Worm (Caenorhabditis elegans) whole organism, L2 larva: ENCODE measurements around the gene clec-183.

Experiments used
- C34F6.9 ChIP-seq: fragments of 150-350 bp; optimal IDR thresholded peaks from 2 replicates; lab custom pipeline; 2014; ENCODE audit warnings: missing biosample characterization, missing genetic modification characterization
- F13H6.1 ChIP-seq: sonication (generic microtip); optimal IDR thresholded peaks from 2 replicates; lab custom pipeline; 2016; ENCODE audit warnings: missing genetic modification characterization, missing compliant biosample characterization
- R02D3.7 ChIP-seq: fragments of 150-350 bp; optimal IDR thresholded peaks from 2 replicates; lab custom pipeline; 2014; ENCODE audit warnings: missing biosample characterization, missing genetic modification characterization
- ZK546.5 ChIP-seq: sonication (generic microtip); optimal IDR thresholded peaks from 2 replicates; lab custom pipeline; 2017; ENCODE audit warnings: missing biosample characterization, missing genetic modification characterization
- aly-2 ChIP-seq: fragments of 150-350 bp; optimal IDR thresholded peaks from 2 replicates; lab custom pipeline; 2014; ENCODE audit warnings: missing biosample characterization, missing genetic modification characterization
- ama-1 ChIP-seq: fragments of 150-350 bp; optimal IDR thresholded peaks from 2 replicates; lab custom pipeline; 2018; ENCODE audit warnings: inconsistent platforms
- blmp-1 ChIP-seq: sonication (generic microtip); optimal IDR thresholded peaks from 2 replicates; lab custom pipeline; 2017; ENCODE audit warnings: missing genetic modification characterization, mild to moderate bottlenecking, missing compliant biosample characterization, antibody characterized with exemption, moderate library complexity; ENCODE audit not compliant: insufficient read depth
- ceh-16 ChIP-seq: fragments of 150-350 bp; optimal IDR thresholded peaks from 2 replicates; lab custom pipeline; 2014; ENCODE audit warnings: missing biosample characterization, missing genetic modification characterization
- ceh-82 ChIP-seq: fragments of 150-350 bp; optimal IDR thresholded peaks from 2 replicates; lab custom pipeline; 2014; ENCODE audit warnings: missing biosample characterization, missing genetic modification characterization
- crh-2 ChIP-seq: sonication (generic microtip); optimal IDR thresholded peaks from 2 replicates; lab custom pipeline; 2017; ENCODE audit warnings: missing biosample characterization, missing genetic modification characterization
- egl-27 ChIP-seq: sonication (generic microtip); optimal IDR thresholded peaks from 3 replicates; lab custom pipeline; 2017; ENCODE audit warnings: missing biosample characterization, missing genetic modification reagents, missing genetic modification characterization
- elt-1 ChIP-seq: fragments of 150-350 bp; optimal IDR thresholded peaks from 2 replicates; lab custom pipeline; 2014; ENCODE audit warnings: missing biosample characterization, missing genetic modification characterization
- fos-1 ChIP-seq: fragments of 150-350 bp; optimal IDR thresholded peaks from 2 replicates; lab custom pipeline; 2014; ENCODE audit warnings: missing biosample characterization, missing genetic modification characterization
- gmeb-1 ChIP-seq: fragments of 150-350 bp; optimal IDR thresholded peaks from 2 replicates; lab custom pipeline; 2014; ENCODE audit warnings: missing biosample characterization, missing genetic modification characterization
- lin-13 ChIP-seq: fragments of 150-350 bp; optimal IDR thresholded peaks from 2 replicates; lab custom pipeline; 2014; ENCODE audit warnings: missing biosample characterization, missing genetic modification reagents, missing genetic modification characterization
- lin-39 ChIP-seq: fragments of 150-350 bp; optimal IDR thresholded peaks from 2 replicates; lab custom pipeline; 2014; ENCODE audit warnings: missing biosample characterization, missing genetic modification reagents, missing genetic modification characterization
- lsy-2 ChIP-seq, 2 experiments: fragments of 150-350 bp in 1 of 2; sonication (generic microtip) in 1 of 2; optimal IDR thresholded peaks; 2 replicates each; lab custom pipeline; 2014 to 2017; ENCODE audit warnings: missing biosample characterization in 2 of 2, missing genetic modification characterization in 2 of 2
- mdl-1 ChIP-seq, 2 experiments: fragments of 150-350 bp in 1 of 2; sonication (generic microtip) in 1 of 2; optimal IDR thresholded peaks; 2 replicates each; lab custom pipeline; 2017; ENCODE audit warnings: missing biosample characterization in 2 of 2, missing genetic modification characterization in 2 of 2
- nhr-10 ChIP-seq: sonication (generic microtip); optimal IDR thresholded peaks from 2 replicates; lab custom pipeline; 2017; ENCODE audit warnings: missing biosample characterization, missing genetic modification characterization
- nhr-129 ChIP-seq: fragments of 150-350 bp; optimal IDR thresholded peaks from 2 replicates; lab custom pipeline; 2014; ENCODE audit warnings: missing biosample characterization, missing genetic modification characterization
- nhr-21 ChIP-seq: fragments of 150-350 bp; optimal IDR thresholded peaks from 2 replicates; lab custom pipeline; 2014; ENCODE audit warnings: missing biosample characterization, missing genetic modification characterization
- nhr-237 ChIP-seq: fragments of 150-350 bp; optimal IDR thresholded peaks from 2 replicates; lab custom pipeline; 2014; ENCODE audit warnings: missing biosample characterization, missing genetic modification characterization
- nhr-25 ChIP-seq: fragments of 150-350 bp; sonication (generic microtip); optimal IDR thresholded peaks from 3 replicates; lab custom pipeline; 2014; ENCODE audit warnings: missing biosample characterization, missing genetic modification characterization
- nhr-6 ChIP-seq: fragments of 150-350 bp; optimal IDR thresholded peaks from 2 replicates; lab custom pipeline; 2014; ENCODE audit warnings: missing biosample characterization, missing genetic modification characterization
- nhr-77 ChIP-seq: fragments of 150-350 bp; optimal IDR thresholded peaks from 2 replicates; lab custom pipeline; 2014; ENCODE audit warnings: missing biosample characterization, missing genetic modification characterization
- peb-1 ChIP-seq: fragments of 150-350 bp; optimal IDR thresholded peaks from 2 replicates; lab custom pipeline; 2014; ENCODE audit warnings: missing biosample characterization, missing genetic modification characterization
- sem-4 ChIP-seq: fragments of 150-350 bp; optimal IDR thresholded peaks from 2 replicates; lab custom pipeline; 2014; ENCODE audit warnings: missing biosample characterization, missing genetic modification reagents, missing genetic modification characterization
- sma-9 ChIP-seq, 2 experiments: fragments of 150-350 bp in 1 of 2; sonication (generic microtip) in 1 of 2; optimal IDR thresholded peaks; 2 replicates each; lab custom pipeline; 2014 to 2016; ENCODE audit warnings: missing genetic modification characterization in 2 of 2, mild to moderate bottlenecking in 1 of 2, missing biosample characterization in 1 of 2, missing compliant biosample characterization in 1 of 2, missing genetic modification reagents in 1 of 2, moderate library complexity in 1 of 2
- snpc-4 ChIP-seq: fragments of 150-350 bp; optimal IDR thresholded peaks from 2 replicates; lab custom pipeline; 2014; ENCODE audit warnings: missing biosample characterization, missing genetic modification characterization
- unc-39 ChIP-seq: fragments of 150-350 bp; optimal IDR thresholded peaks from 2 replicates; lab custom pipeline; 2014; ENCODE audit warnings: missing biosample characterization, missing genetic modification characterization
- unc-55 ChIP-seq: fragments of 150-350 bp; sonication (generic microtip); optimal IDR thresholded peaks from 3 replicates; lab custom pipeline; 2014; ENCODE audit warnings: missing biosample characterization, missing genetic modification reagents, missing genetic modification characterization
- unc-62 ChIP-seq: fragments of 150-350 bp; optimal IDR thresholded peaks from 2 replicates; lab custom pipeline; 2014; ENCODE audit warnings: missing biosample characterization, missing genetic modification reagents, missing genetic modification characterization
- ztf-1 ChIP-seq: fragments of 200-800 bp; sonication (Bioruptor generic); conservative IDR thresholded peaks from 2 replicates; pipeline ENCODE4 v1.3.6; 2022; ENCODE audit warnings: missing genetic modification characterization, missing compliant biosample characterization
- ztf-11 ChIP-seq: sonication (generic microtip); optimal IDR thresholded peaks from 2 replicates; lab custom pipeline; 2017; ENCODE audit warnings: missing biosample characterization, missing genetic modification characterization

Gene clec-183

ce11 chrIV:9366411-9366810 lies 38.6 kb downstream of the clec-183 start, which contains the start of gene pezo-1:
pezo-1 (minus strand) TSS chrIV:9366511.
- TF ChIP-seq ceh-82 (tag; lab: Kevin White, UChicago), result no peak
- TF ChIP-seq lsy-2 (tag; optimal IDR thresholded peaks at IDR 0.05; lab: Kevin White, UChicago), result peak in 1 of 2 experiments; percentile 34

ce11 chrIV:9367852-9368627 lies 40.2 kb downstream of the clec-183 start:
- no peak for TF ChIP-seq lin-39
- TF ChIP-seq ZK546.5 (tag; lab: Kevin White, UChicago), result no peak
- no peak for TF ChIP-seq nhr-237 (tag; lab: Kevin White, UChicago)
- no peak for TF ChIP-seq ama-1 (lab: Kevin White, UChicago)
- no peak for TF ChIP-seq nhr-6 (tag; lab: Kevin White, UChicago)
- TF ChIP-seq snpc-4 (tag; lab: Kevin White, UChicago), result no peak
- TF ChIP-seq nhr-21, result no peak
- peak; percentile 12 for TF ChIP-seq egl-27 (tag; lab: Kevin White, UChicago)
- TF ChIP-seq unc-39 (tag; lab: Kevin White, UChicago), result no peak
- TF ChIP-seq unc-62 (GFP tag; lab: Kevin White, UChicago), result no peak
- TF ChIP-seq peb-1 (tag; lab: Kevin White, UChicago), result no peak
- no peak for TF ChIP-seq sem-4 (tag; lab: Kevin White, UChicago)
- peak; percentile 43 for TF ChIP-seq sma-9 (GFP tag; optimal IDR thresholded peaks at IDR 0.05; lab: Kevin White, UChicago)
- TF ChIP-seq sma-9 (tag; optimal IDR thresholded peaks at IDR 0.05; lab: Kevin White, UChicago), result no peak
- no peak for TF ChIP-seq aly-2
- TF ChIP-seq lsy-2 (tag; optimal IDR thresholded peaks at IDR 0.05; lab: Kevin White, UChicago), result no peak
- TF ChIP-seq ceh-82 (tag; lab: Kevin White, UChicago), result no peak
- peak; percentile 15 for TF ChIP-seq unc-55 (GFP tag; lab: Kevin White, UChicago)
- peak; percentile 17 for TF ChIP-seq F13H6.1 (tag; lab: Kevin White, UChicago)
- peak; percentile 1 for TF ChIP-seq C34F6.9
- TF ChIP-seq R02D3.7 (tag; lab: Kevin White, UChicago), result no peak
- no peak for TF ChIP-seq blmp-1 (tag; lab: Kevin White, UChicago)
- TF ChIP-seq mdl-1 (tag; optimal IDR thresholded peaks at IDR 0.05; lab: Kevin White, UChicago), result no peak
- no peak for TF ChIP-seq ceh-16 (tag; lab: Kevin White, UChicago)
- no peak for TF ChIP-seq fos-1
- peak; percentile 60 for TF ChIP-seq nhr-129 (tag; lab: Kevin White, UChicago)
- no peak for TF ChIP-seq elt-1 (tag; lab: Kevin White, UChicago)
- TF ChIP-seq, all 48 proteins: peak for 6

ce11 chrIV:9371126-9371525 lies 43.3 kb downstream of the clec-183 start, which contains the start of gene fbxc-58:
fbxc-58 (plus strand) TSS chrIV:9371508.
- TF ChIP-seq ceh-82 (tag; lab: Kevin White, UChicago) (no peak), fos-1 (peak; percentile 72)

ce11 chrIV:9374529-9374928 lies 46.7 kb downstream of the clec-183 start, which contains the start of gene C10C5.3:
C10C5.3 (plus strand) TSS chrIV:9374829.
- TF ChIP-seq lin-13 (GFP tag; lab: Kevin White, UChicago) (no peak), gmeb-1 (tag; lab: Kevin White, UChicago) (no peak), ama-1 (lab: Kevin White, UChicago) (no peak), nhr-129 (tag; lab: Kevin White, UChicago) (no peak), ztf-11 (tag; lab: Kevin White, UChicago) (no peak), nhr-77 (tag; lab: Kevin White, UChicago) (no peak), nhr-25 (tag; lab: Kevin White, UChicago) (no peak), ztf-1 (GFP tag; lab: Robert Waterston, UW) (no peak), crh-2 (tag; lab: Kevin White, UChicago) (no peak), blmp-1 (tag; lab: Kevin White, UChicago) (no peak), nhr-10 (tag; lab: Kevin White, UChicago) (no peak)
